Fruit fly (Drosophila melanogaster) whole organism, wandering third instar larva: ENCODE measurements around the gene cpo.
A peak's percentile ranks its signal among the peaks of the same experiment; 100 is the strongest.

ENCODE experiments used
- CG32264 ChIP-seq: fragments of 200-800 bp; sonication (Bioruptor generic); optimal IDR thresholded peaks from 2 replicates; lab custom pipeline; 2016; ENCODE audit warnings: missing biosample characterization, missing genetic modification characterization
- Dfd ChIP-seq: fragments of >200 bp; optimal IDR thresholded peaks from 2 replicates; lab custom pipeline; 2017; ENCODE audit warnings: missing biosample characterization, missing genetic modification characterization
- Dif ChIP-seq: fragments of 200-275, 200-300 bp; sonication (Bioruptor generic); optimal IDR thresholded peaks from 2 replicates; lab custom pipeline; 2018; ENCODE audit warnings: missing biosample characterization, missing genetic modification characterization; ENCODE audit not compliant: partially characterized antibody
- GATAd ChIP-seq: sonication (Bioruptor generic); optimal IDR thresholded peaks from 2 replicates; lab custom pipeline; 2016; ENCODE audit warnings: missing biosample characterization, missing genetic modification characterization
- HLH106 ChIP-seq: fragments of 200-800 bp; optimal IDR thresholded peaks from 3 replicates; lab custom pipeline; 2019; ENCODE audit warnings: missing biosample characterization, mild to moderate bottlenecking, missing genetic modification characterization, moderate library complexity
- Hnf4 ChIP-seq: fragments of 200-800 bp; sonication (Bioruptor generic); optimal IDR thresholded peaks from 2 replicates; lab custom pipeline; 2016; ENCODE audit warnings: missing biosample characterization, mild to moderate bottlenecking, missing genetic modification characterization
- Hr78 ChIP-seq: fragments of >200 bp; optimal IDR thresholded peaks from 2 replicates; lab custom pipeline; 2017; ENCODE audit warnings: missing biosample characterization, missing genetic modification characterization
- Hr83 ChIP-seq: fragments of 200-300 bp; sonication (Bioruptor generic); optimal IDR thresholded peaks from 2 replicates; lab custom pipeline; 2016; ENCODE audit warnings: missing biosample characterization, mild to moderate bottlenecking, missing genetic modification characterization, moderate library complexity; ENCODE audit not compliant: poor library complexity, severe bottlenecking
- Jra ChIP-seq: sonication (Bioruptor generic); optimal IDR thresholded peaks from 2 replicates; lab custom pipeline; 2016; ENCODE audit warnings: missing biosample characterization, missing genetic modification characterization
- Mio ChIP-seq: sonication (Bioruptor generic); optimal IDR thresholded peaks from 2 replicates; lab custom pipeline; 2016; ENCODE audit warnings: missing biosample characterization, missing genetic modification characterization
- Myc ChIP-seq: fragments of >200 bp; optimal IDR thresholded peaks from 2 replicates; lab custom pipeline; 2017
- N ChIP-seq: fragments of >200 bp; optimal IDR thresholded peaks from 2 replicates; lab custom pipeline; 2018; ENCODE audit warnings: missing biosample characterization, missing external identifiers, missing genetic modification characterization
- OdsH ChIP-seq: fragments of 200-800 bp; sonication (Bioruptor generic); optimal IDR thresholded peaks from 2 replicates; lab custom pipeline; 2016; ENCODE audit warnings: missing biosample characterization, mild to moderate bottlenecking, missing genetic modification characterization
- Rel ChIP-seq, 2 experiments: fragments of 200-800 bp; sonication (Bioruptor generic) in 1 of 2; optimal IDR thresholded peaks; 2 replicates in 1 of 2; 3 replicates in 1 of 2; lab custom pipeline; 2016 to 2019; ENCODE audit warnings: mild to moderate bottlenecking in 2 of 2, missing biosample characterization in 2 of 2, missing genetic modification characterization in 2 of 2, moderate library complexity in 1 of 2
- Sp1 ChIP-seq: fragments of 200-800 bp; sonication (Bioruptor generic); optimal IDR thresholded peaks from 3 replicates; lab custom pipeline; 2019; ENCODE audit warnings: missing biosample characterization, mild to moderate bottlenecking, missing genetic modification characterization, moderate library complexity
- Vsx2 ChIP-seq: fragments of 200-300, 225-300 bp; sonication (Bioruptor generic); optimal IDR thresholded peaks from 2 replicates; lab custom pipeline; 2018; ENCODE audit warnings: missing biosample characterization, missing genetic modification characterization; ENCODE audit not compliant: partially characterized antibody
- brk ChIP-seq: fragments of 200-800 bp; sonication (Bioruptor generic); optimal IDR thresholded peaks from 2 replicates; lab custom pipeline; 2016; ENCODE audit warnings: missing biosample characterization, mild to moderate bottlenecking, missing genetic modification characterization
- dmrt93B ChIP-seq: fragments of 200-800 bp; sonication (Bioruptor generic); optimal IDR thresholded peaks from 2 replicates; lab custom pipeline; 2018; ENCODE audit warnings: missing biosample characterization, mild to moderate bottlenecking, missing genetic modification characterization
- dsf ChIP-seq: sonication (Bioruptor generic); optimal IDR thresholded peaks from 2 replicates; lab custom pipeline; 2016; ENCODE audit warnings: missing biosample characterization, missing genetic modification characterization, borderline replicate concordance
- ey ChIP-seq: fragments of 200-800 bp; sonication (Bioruptor generic); optimal IDR thresholded peaks from 2 replicates; lab custom pipeline; 2016; ENCODE audit warnings: missing biosample characterization, missing genetic modification characterization
- foxo ChIP-seq, 2 experiments: fragments of 200-800 bp; sonication (Bioruptor generic); optimal IDR thresholded peaks; 2 replicates in 1 of 2; 3 replicates in 1 of 2; lab custom pipeline; 2016 to 2017; ENCODE audit warnings: missing biosample characterization in 2 of 2, missing genetic modification characterization in 2 of 2
- fru ChIP-seq: fragments of 200-800 bp; sonication (Bioruptor generic); optimal IDR thresholded peaks from 3 replicates; lab custom pipeline; 2016; ENCODE audit warnings: missing biosample characterization, mild to moderate bottlenecking, missing genetic modification characterization
- h ChIP-seq: fragments of 200-800 bp; sonication (Bioruptor generic); optimal IDR thresholded peaks from 3 replicates; lab custom pipeline; 2016; ENCODE audit warnings: missing biosample characterization, mild to moderate bottlenecking, missing genetic modification characterization
- jim ChIP-seq: fragments of 175-275, 200-325 bp; sonication (Bioruptor generic); optimal IDR thresholded peaks from 2 replicates; lab custom pipeline; 2016; ENCODE audit warnings: missing biosample characterization, mild to moderate bottlenecking, missing genetic modification characterization
- pan ChIP-seq: fragments of >200 bp; optimal IDR thresholded peaks from 2 replicates; lab custom pipeline; 2017
- psq ChIP-seq: fragments of 200-800 bp; sonication (Bioruptor generic); optimal IDR thresholded peaks from 3 replicates; lab custom pipeline; 2017; ENCODE audit warnings: missing biosample characterization, mild to moderate bottlenecking, missing genetic modification characterization, moderate library complexity
- sage ChIP-seq: fragments of 200-800 bp; sonication (Bioruptor generic); optimal IDR thresholded peaks from 2 replicates; lab custom pipeline; 2016; ENCODE audit warnings: missing biosample characterization, mild to moderate bottlenecking, missing genetic modification characterization
- sv ChIP-seq: fragments of 200-800 bp; sonication (Bioruptor generic); optimal IDR thresholded peaks from 3 replicates; lab custom pipeline; 2016; ENCODE audit warnings: missing biosample characterization, missing genetic modification characterization
- tai ChIP-seq: sonication (Bioruptor generic); optimal IDR thresholded peaks from 2 replicates; lab custom pipeline; 2016; ENCODE audit warnings: missing biosample characterization, missing genetic modification characterization
- usp ChIP-seq: fragments of >200 bp; optimal IDR thresholded peaks from 2 replicates; lab custom pipeline; 2017; ENCODE audit warnings: missing biosample characterization, missing genetic modification characterization
- woc ChIP-seq: sonication (Bioruptor generic); optimal IDR thresholded peaks from 2 replicates; lab custom pipeline; 2016; ENCODE audit warnings: missing biosample characterization, mild to moderate bottlenecking, missing genetic modification characterization

Gene cpo

dm6 chr3R:17944296-17944695, 24.7 kb downstream of the cpo start:
- TF ChIP-seq HLH106: no peak
- no peak for TF ChIP-seq brk (GFP tag; lab: Kevin White, UChicago)
- TF ChIP-seq ey (GFP tag; lab: Kevin White, UChicago): no peak
- TF ChIP-seq sv (GFP tag; lab: Kevin White, UChicago): no peak
- TF ChIP-seq GATAd (GFP tag; lab: Kevin White, UChicago): no peak
- TF ChIP-seq sage (GFP tag; lab: Kevin White, UChicago): no peak
- TF ChIP-seq N (GFP tag; lab: Kevin White, UChicago): no peak
- TF ChIP-seq Dif (GFP tag; lab: Kevin White, UChicago): no peak
- no peak for TF ChIP-seq dmrt93B (GFP tag; lab: Kevin White, UChicago)
- no peak for TF ChIP-seq usp (GFP tag; lab: Kevin White, UChicago)
- TF ChIP-seq pan (lab: Kevin White, UChicago): no peak
- TF ChIP-seq jim (GFP tag; lab: Kevin White, UChicago): no peak
- TF ChIP-seq dsf (GFP tag; lab: Kevin White, UChicago): no peak
- no peak for TF ChIP-seq OdsH
- no peak for TF ChIP-seq Jra (GFP tag; lab: Kevin White, UChicago)
- no peak for TF ChIP-seq tai (GFP tag; lab: Kevin White, UChicago)

- TF ChIP-seq woc (GFP tag; lab: Kevin White, UChicago): no peak
- no peak for TF ChIP-seq Vsx2 (GFP tag; lab: Kevin White, UChicago)
- no peak for TF ChIP-seq Jra (GFP tag; lab: Kevin White, UChicago)
- no peak for TF ChIP-seq pan (lab: Kevin White, UChicago)
- TF ChIP-seq foxo (GFP tag; optimal IDR thresholded peaks at IDR 0.05; lab: Kevin White, UChicago): no peak
- no peak for TF ChIP-seq jim (GFP tag; lab: Kevin White, UChicago)
- no peak for TF ChIP-seq Hr78 (GFP tag; lab: Kevin White, UChicago)
- no peak for TF ChIP-seq Mio (GFP tag; lab: Kevin White, UChicago)
- TF ChIP-seq ey (GFP tag; lab: Kevin White, UChicago): no peak
- TF ChIP-seq HLH106: no peak
- TF ChIP-seq, all 38 proteins: peak for 0
Observed at dm6 chr3R:17945753-17946152, 26.1 kb downstream of the cpo start.

- peak; percentile 44 for TF ChIP-seq fru (GFP tag; lab: Kevin White, UChicago)
- peak; percentile 11 for TF ChIP-seq woc (GFP tag; lab: Kevin White, UChicago)
- TF ChIP-seq ey (GFP tag; lab: Kevin White, UChicago): no peak
- peak in 1 of 2 experiments; percentile 51 for TF ChIP-seq foxo (GFP tag; optimal IDR thresholded peaks at IDR 0.05; lab: Kevin White, UChicago)
- peak; percentile 39 for TF ChIP-seq h (GFP tag; lab: Kevin White, UChicago)
Observed at dm6 chr3R:17946246-17946645, 26.6 kb downstream of the cpo start.

DNA sequence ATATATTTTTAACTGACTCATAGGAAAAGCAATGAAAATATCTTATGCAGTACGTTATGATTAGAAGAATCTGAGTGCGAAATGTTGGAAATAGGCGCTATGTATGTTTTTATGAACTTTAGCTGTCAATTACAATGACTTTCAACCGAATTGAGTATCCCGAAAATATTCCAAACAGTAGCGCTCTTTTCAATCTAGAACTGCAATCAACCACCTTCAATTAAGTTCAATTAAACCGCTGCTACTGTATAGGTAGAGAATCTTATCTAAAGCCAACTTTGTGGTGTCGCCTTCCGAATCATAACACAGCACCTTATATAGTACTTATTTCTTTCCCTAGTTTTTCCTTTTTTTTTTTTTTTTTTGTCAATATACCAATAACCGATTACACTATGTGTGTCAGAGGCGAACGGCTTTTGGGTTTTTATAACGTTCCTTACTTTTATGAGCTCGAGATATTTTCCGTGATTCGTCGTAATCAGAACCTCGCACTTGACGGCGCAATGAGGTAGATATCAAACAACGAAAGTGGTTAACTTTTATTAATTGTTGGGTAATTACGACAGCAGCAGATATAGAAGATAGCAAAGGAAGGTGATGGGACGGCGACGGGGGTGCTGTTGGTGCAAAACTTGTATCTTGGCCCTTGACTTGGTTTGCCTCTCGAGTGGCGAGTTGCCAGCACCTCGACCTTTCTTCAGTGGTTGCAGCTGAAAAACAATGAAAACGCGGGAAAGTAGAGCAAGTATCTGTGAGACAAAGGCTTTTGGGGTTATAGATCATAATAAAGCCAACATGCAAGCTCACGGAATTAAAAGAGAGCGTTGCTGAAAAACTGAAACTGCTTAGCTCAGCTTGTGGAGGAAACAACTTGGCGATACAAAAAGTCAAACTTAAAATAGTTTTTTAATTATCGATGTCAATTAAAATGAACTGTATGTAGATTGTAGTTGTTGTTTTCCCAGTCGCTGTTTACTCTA, 28.9 kb downstream of the cpo start:
- no peak for TF ChIP-seq woc (GFP tag; lab: Kevin White, UChicago)
- TF ChIP-seq Myc (lab: Kevin White, UChicago): no peak
- TF ChIP-seq h (GFP tag; lab: Kevin White, UChicago): no peak
- no peak for TF ChIP-seq Hr83 (GFP tag; lab: Kevin White, UChicago)
- no peak for TF ChIP-seq OdsH
- TF ChIP-seq CG32264: no peak
- TF ChIP-seq Dfd (GFP tag; lab: Kevin White, UChicago): no peak
- TF ChIP-seq dmrt93B (GFP tag; lab: Kevin White, UChicago): no peak
- no peak for TF ChIP-seq Hnf4 (GFP tag; lab: Kevin White, UChicago)

DNA sequence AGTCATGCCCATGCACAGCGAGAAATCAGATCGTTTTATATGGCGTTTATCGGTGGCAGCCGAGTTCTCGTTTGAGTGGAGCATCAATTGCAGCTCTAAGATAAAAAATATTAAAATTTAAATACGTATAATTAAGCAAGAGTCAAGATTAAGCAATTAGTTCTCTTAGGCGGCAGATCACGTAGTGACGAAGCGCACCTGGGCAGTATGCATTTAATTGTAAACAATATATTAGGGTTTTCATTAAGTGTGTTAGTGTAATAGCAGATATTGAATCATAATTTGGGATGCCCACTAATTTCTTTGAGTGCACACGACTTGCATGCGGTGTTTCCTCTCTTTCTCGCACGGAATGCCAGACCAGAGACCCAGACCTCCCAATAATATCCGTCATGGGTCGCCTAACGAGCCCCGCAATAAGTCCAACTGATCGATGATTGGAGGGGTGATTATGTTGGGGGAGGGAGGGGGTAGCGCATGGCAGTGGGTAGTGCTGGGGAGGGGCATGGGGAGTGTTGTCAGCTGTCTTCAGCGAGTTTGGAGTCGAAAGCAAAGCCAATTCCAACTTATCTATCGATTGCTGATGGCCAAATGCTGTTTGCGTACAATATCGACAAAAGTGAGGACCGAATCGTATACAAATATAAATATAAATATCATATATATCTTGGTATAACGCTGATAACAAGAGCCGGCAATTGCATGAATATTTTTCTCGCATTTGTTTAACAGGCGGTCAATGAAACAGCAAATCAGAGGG, 29.9 kb downstream of the cpo start:
- TF ChIP-seq N (GFP tag; lab: Kevin White, UChicago) (no peak), dmrt93B (GFP tag; lab: Kevin White, UChicago) (peak; percentile 56), ey (GFP tag; lab: Kevin White, UChicago) (peak; percentile 1), usp (GFP tag; lab: Kevin White, UChicago) (no peak), foxo (GFP tag; optimal IDR thresholded peaks at IDR 0.05; lab: Kevin White, UChicago) (peak in 1 of 2 experiments; percentile 56), OdsH (peak; percentile 35), pan (lab: Kevin White, UChicago) (no peak), Rel (GFP tag; optimal IDR thresholded peaks at IDR 0.05; lab: Kevin White, UChicago) (no peak), Rel (tag; optimal IDR thresholded peaks at IDR 0.05; lab: Kevin White, UChicago) (no peak), HLH106 (peak; percentile 55), Sp1 (peak; percentile 37), Vsx2 (GFP tag; lab: Kevin White, UChicago) (no peak), psq (peak; percentile 29), fru (GFP tag; lab: Kevin White, UChicago) (peak; percentile 58), Hr78 (GFP tag; lab: Kevin White, UChicago) (no peak), sv (GFP tag; lab: Kevin White, UChicago) (peak; percentile 40), h (GFP tag; lab: Kevin White, UChicago) (peak; percentile 56)
